Fruit fly (Drosophila melanogaster) whole organism, prepupa: ENCODE results near the gene CG2611.
A peak's percentile ranks its signal among the peaks of the same experiment; 100 is the strongest.

Source experiments
- CG10631 ChIP-seq: fragments of 200-800 bp; sonication (Bioruptor generic); optimal IDR thresholded peaks from 2 replicates; lab custom pipeline; 2016; ENCODE audit warnings: missing biosample characterization, missing genetic modification characterization
- CG10669 ChIP-seq: fragments of 200-800 bp; sonication (Bioruptor generic); optimal IDR thresholded peaks from 3 replicates; lab custom pipeline; 2018; ENCODE audit warnings: missing biosample characterization, mild to moderate bottlenecking, missing genetic modification characterization, moderate library complexity
- CG11294 ChIP-seq: fragments of 200-800 bp; sonication (Bioruptor generic); IDR thresholded peaks from 2 replicates; pipeline ENCODE4 v1.3.6; 2022; ENCODE audit warnings: missing biosample characterization, missing genetic modification characterization
- CG11762 ChIP-seq: fragments of 200-800 bp; sonication (Bioruptor generic); optimal IDR thresholded peaks from 3 replicates; lab custom pipeline; 2016; ENCODE audit warnings: missing biosample characterization, missing genetic modification characterization; ENCODE audit not compliant: insufficient read depth
- CG11902 ChIP-seq: fragments of 200-800 bp; sonication (Bioruptor generic); optimal IDR thresholded peaks from 3 replicates; lab custom pipeline; 2016; ENCODE audit warnings: missing biosample characterization, missing genetic modification characterization
- CG15336 ChIP-seq: fragments of 200-800 bp; sonication (Bioruptor generic); IDR thresholded peaks from 2 replicates; pipeline ENCODE4 v1.3.6; 2022; ENCODE audit warnings: missing biosample characterization, missing genetic modification characterization
- CG16779 ChIP-seq: fragments of 200-800 bp; sonication (Bioruptor generic); optimal IDR thresholded peaks from 3 replicates; lab custom pipeline; 2017; ENCODE audit warnings: missing biosample characterization, mild to moderate bottlenecking, missing genetic modification characterization
- CG3032 ChIP-seq: fragments of 200-800 bp; optimal IDR thresholded peaks from 2 replicates; lab custom pipeline; 2019; ENCODE audit warnings: missing biosample characterization, mild to moderate bottlenecking, missing genetic modification characterization, moderate library complexity
- CG31627 ChIP-seq: fragments of 200-800 bp; sonication (Bioruptor generic); optimal IDR thresholded peaks from 3 replicates; lab custom pipeline; 2016; ENCODE audit warnings: missing biosample characterization, missing genetic modification characterization
- CG34406 ChIP-seq: fragments of 200-800 bp; sonication (Bioruptor generic); optimal IDR thresholded peaks from 3 replicates; lab custom pipeline; 2016; ENCODE audit warnings: missing biosample characterization, missing genetic modification characterization
- CG3919 ChIP-seq: fragments of 200-800 bp; sonication (Bioruptor generic); optimal IDR thresholded peaks from 3 replicates; lab custom pipeline; 2016; ENCODE audit warnings: missing biosample characterization, missing genetic modification characterization
- CG4318 ChIP-seq: fragments of 200-800 bp; sonication (Bioruptor generic); optimal IDR thresholded peaks from 3 replicates; lab custom pipeline; 2017; ENCODE audit warnings: missing biosample characterization, mild to moderate bottlenecking, missing genetic modification characterization
- CG6163 ChIP-seq: fragments of 200-800 bp; sonication (Bioruptor generic); IDR thresholded peaks from 3 replicates; pipeline ENCODE4 v1.3.6; 2022; ENCODE audit warnings: missing biosample characterization, missing genetic modification characterization
- CG6276 ChIP-seq: fragments of 200-800 bp; sonication (Bioruptor generic); optimal IDR thresholded peaks from 2 replicates; lab custom pipeline; 2017; ENCODE audit warnings: missing biosample characterization, mild to moderate bottlenecking, missing genetic modification characterization
- CG6792 ChIP-seq: fragments of 200-800 bp; sonication (Bioruptor generic); optimal IDR thresholded peaks from 3 replicates; lab custom pipeline; 2016; ENCODE audit warnings: missing biosample characterization, missing genetic modification characterization
- CG6808 ChIP-seq: fragments of 200-800 bp; sonication (Bioruptor generic); optimal IDR thresholded peaks from 3 replicates; lab custom pipeline; 2017; ENCODE audit warnings: missing biosample characterization, missing genetic modification characterization, mild to moderate bottlenecking, moderate library complexity, missing genetic modification reagents
- CG6854 ChIP-seq: fragments of 200-800 bp; sonication (Bioruptor generic); optimal IDR thresholded peaks from 2 replicates; lab custom pipeline; 2017; ENCODE audit warnings: missing biosample characterization, mild to moderate bottlenecking, missing genetic modification characterization
- CG7368 ChIP-seq: fragments of 200-800 bp; sonication (Bioruptor generic); optimal IDR thresholded peaks from 3 replicates; lab custom pipeline; 2016; ENCODE audit warnings: missing biosample characterization, missing genetic modification characterization
- CG8319 ChIP-seq: fragments of 200-800 bp; sonication (Bioruptor generic); optimal IDR thresholded peaks from 3 replicates; lab custom pipeline; 2016; ENCODE audit warnings: missing biosample characterization, missing genetic modification characterization
- CG8632 ChIP-seq: fragments of 200-800 bp; sonication (Bioruptor generic); optimal IDR thresholded peaks from 3 replicates; lab custom pipeline; 2016; ENCODE audit warnings: missing biosample characterization, missing genetic modification characterization
- CG9139 ChIP-seq: fragments of 200-800 bp; sonication (Bioruptor generic); optimal IDR thresholded peaks from 3 replicates; lab custom pipeline; 2017; ENCODE audit warnings: missing biosample characterization, mild to moderate bottlenecking, missing genetic modification characterization
- Eip75B ChIP-seq: fragments of 200-800 bp; sonication (Bioruptor generic); optimal IDR thresholded peaks from 3 replicates; lab custom pipeline; 2016; ENCODE audit warnings: missing biosample characterization, missing genetic modification characterization
- Eip78C ChIP-seq: fragments of 200-800 bp; sonication (Bioruptor generic); peaks from one replicate; lab custom pipeline; 2016; ENCODE audit warnings: missing biosample characterization, missing genetic modification characterization
- Eip93F ChIP-seq: fragments of 200-800 bp; sonication (Bioruptor generic); optimal IDR thresholded peaks from 2 replicates; lab custom pipeline; 2016; ENCODE audit warnings: missing biosample characterization, mild to moderate bottlenecking, missing genetic modification characterization
- Ets21C ChIP-seq: fragments of 200-800 bp; sonication (Bioruptor generic); optimal IDR thresholded peaks from 3 replicates; lab custom pipeline; 2016; ENCODE audit warnings: missing biosample characterization, missing genetic modification characterization
- Ets96B ChIP-seq: fragments of 200-800 bp; optimal IDR thresholded peaks from 2 replicates; lab custom pipeline; 2019; ENCODE audit warnings: missing biosample characterization, mild to moderate bottlenecking, missing genetic modification characterization, moderate library complexity
- Hr38 ChIP-seq: sonication (Bioruptor generic); optimal IDR thresholded peaks from 2 replicates; lab custom pipeline; 2016; ENCODE audit warnings: missing biosample characterization, missing genetic modification characterization
- Hr39 ChIP-seq: fragments of 200-800 bp; sonication (Bioruptor generic); optimal IDR thresholded peaks from 2 replicates; lab custom pipeline; 2016; ENCODE audit warnings: missing biosample characterization, missing genetic modification characterization
- Hr4 ChIP-seq: fragments of 200-800 bp; sonication (Bioruptor generic); optimal IDR thresholded peaks from 3 replicates; lab custom pipeline; 2016; ENCODE audit warnings: missing biosample characterization, missing genetic modification characterization
- Lpt ChIP-seq: fragments of 200-800 bp; sonication (Bioruptor generic); optimal IDR thresholded peaks from 3 replicates; lab custom pipeline; 2016; ENCODE audit warnings: missing biosample characterization, missing genetic modification characterization
- Met ChIP-seq: fragments of 200-800 bp; sonication (Bioruptor generic); optimal IDR thresholded peaks from 3 replicates; lab custom pipeline; 2016; ENCODE audit warnings: missing biosample characterization, missing genetic modification characterization
- OdsH ChIP-seq: fragments of 200-800 bp; sonication (Bioruptor generic); optimal IDR thresholded peaks from 3 replicates; lab custom pipeline; 2016; ENCODE audit warnings: missing biosample characterization, missing genetic modification characterization
- Smox ChIP-seq: fragments of 200-800 bp; sonication (Bioruptor generic); optimal IDR thresholded peaks from 3 replicates; lab custom pipeline; 2016; ENCODE audit warnings: missing biosample characterization, missing genetic modification characterization
- Sox14 ChIP-seq: fragments of 200-800 bp; sonication (Bioruptor generic); optimal IDR thresholded peaks from 3 replicates; lab custom pipeline; 2016; ENCODE audit warnings: missing biosample characterization, missing genetic modification characterization
- Sox15 ChIP-seq: fragments of 200-800 bp; sonication (Bioruptor generic); optimal IDR thresholded peaks from 3 replicates; lab custom pipeline; 2016; ENCODE audit warnings: missing biosample characterization, missing genetic modification characterization
- achi ChIP-seq: fragments of 200-800 bp; sonication (Bioruptor generic); optimal IDR thresholded peaks from 3 replicates; lab custom pipeline; 2016; ENCODE audit warnings: missing biosample characterization, missing genetic modification characterization
- acj6 ChIP-seq: fragments of 200-800 bp; sonication (Bioruptor generic); optimal IDR thresholded peaks from 3 replicates; lab custom pipeline; 2016; ENCODE audit warnings: missing biosample characterization, missing genetic modification characterization
- cyc ChIP-seq: fragments of 200-800 bp; sonication (Bioruptor generic); optimal IDR thresholded peaks from 3 replicates; lab custom pipeline; 2016; ENCODE audit warnings: missing biosample characterization, missing genetic modification characterization
- dsx ChIP-seq: fragments of 200-800 bp; optimal IDR thresholded peaks from 3 replicates; lab custom pipeline; 2019; ENCODE audit warnings: missing biosample characterization, mild to moderate bottlenecking, missing genetic modification characterization, moderate library complexity; ENCODE audit not compliant: poor library complexity, severe bottlenecking
- eg ChIP-seq: fragments of 200-800 bp; sonication (Bioruptor generic); IDR thresholded peaks from 3 replicates; pipeline ENCODE4 v1.3.6; 2022; ENCODE audit warnings: missing biosample characterization, missing genetic modification characterization
- esn ChIP-seq: fragments of 200-800 bp; sonication (Bioruptor generic); optimal IDR thresholded peaks from 2 replicates; lab custom pipeline; 2016; ENCODE audit warnings: missing biosample characterization, mild to moderate bottlenecking, missing genetic modification characterization, moderate library complexity
- fd59A ChIP-seq: fragments of 200-800 bp; sonication (Bioruptor generic); optimal IDR thresholded peaks from 2 replicates; lab custom pipeline; 2017; ENCODE audit warnings: missing biosample characterization, mild to moderate bottlenecking, missing genetic modification characterization, missing genetic modification reagents
- fd85E ChIP-seq: fragments of 200-800 bp; sonication (Bioruptor generic); optimal IDR thresholded peaks from 3 replicates; lab custom pipeline; 2016; ENCODE audit warnings: missing biosample characterization, missing genetic modification characterization
- lz ChIP-seq: fragments of 200-800 bp; sonication (Bioruptor generic); optimal IDR thresholded peaks from 3 replicates; lab custom pipeline; 2016; ENCODE audit warnings: missing biosample characterization, missing genetic modification characterization
- pdm3 ChIP-seq: fragments of 200-800 bp; sonication (Bioruptor generic); optimal IDR thresholded peaks from 3 replicates; lab custom pipeline; 2016; ENCODE audit warnings: missing biosample characterization, missing genetic modification characterization
- salr ChIP-seq, 2 experiments: fragments of 200-800 bp; sonication (Bioruptor generic); optimal IDR thresholded peaks; 3 replicates each; lab custom pipeline; 2016 to 2018; ENCODE audit warnings: missing biosample characterization in 2 of 2, missing genetic modification characterization in 2 of 2, mild to moderate bottlenecking in 1 of 2
- ss ChIP-seq, 2 experiments: fragments of 200-800 bp; sonication (Bioruptor generic); optimal IDR thresholded peaks; 2 replicates in 1 of 2; 3 replicates in 1 of 2; lab custom pipeline; 2017 to 2018; ENCODE audit warnings: mild to moderate bottlenecking in 2 of 2, missing biosample characterization in 2 of 2, missing genetic modification characterization in 2 of 2, moderate library complexity in 1 of 2
- svp ChIP-seq: fragments of 200-800 bp; sonication (Bioruptor generic); peaks from one replicate; lab custom pipeline; 2016; ENCODE audit warnings: missing biosample characterization, missing genetic modification characterization
- topi ChIP-seq: fragments of 200-800 bp; sonication (Bioruptor generic); optimal IDR thresholded peaks from 3 replicates; lab custom pipeline; 2016; ENCODE audit warnings: missing biosample characterization, missing genetic modification characterization

The CG2611 gene

DNA sequence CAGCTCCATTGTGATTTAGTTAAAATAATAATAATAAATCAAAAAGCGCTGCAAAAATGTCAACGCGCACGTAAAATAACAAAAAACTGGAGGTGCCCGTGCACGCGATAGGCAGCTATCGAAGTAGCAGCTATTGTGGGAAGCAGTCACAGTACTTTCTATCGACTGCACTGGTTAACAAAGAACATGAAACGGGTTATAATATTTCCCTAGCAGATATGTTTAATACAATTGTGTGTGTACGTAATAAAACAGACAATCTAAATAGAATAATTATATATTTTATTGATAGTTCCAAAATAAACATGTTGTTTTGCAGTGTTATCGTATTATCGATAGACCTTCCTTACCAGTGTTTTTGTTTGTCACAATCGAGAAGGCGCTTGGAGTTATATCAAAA lies 25.9 kb downstream of the CG2611 start, which contains the start of the genes CG31678 and IKKepsilon (continued):
- no peak for TF ChIP-seq dsx (GFP tag; lab: Kevin White, UChicago)
- TF ChIP-seq eg (GFP tag; lab: Robert Waterston, UW): peak; percentile 59; the same call in 2 of the 3 replicates
- TF ChIP-seq Sox14 (GFP tag; lab: Kevin White, UChicago): peak; percentile 81
- no peak for TF ChIP-seq CG6276 (GFP tag; lab: Kevin White, UChicago)
- TF ChIP-seq CG15336 (GFP tag; lab: Robert Waterston, UW): peak; percentile 55
- peak; percentile 47 for TF ChIP-seq lz (GFP tag; lab: Kevin White, UChicago)
- peak; percentile 56 for TF ChIP-seq acj6 (GFP tag; lab: Kevin White, UChicago)
- peak; percentile 11 for TF ChIP-seq CG34406

DNA sequence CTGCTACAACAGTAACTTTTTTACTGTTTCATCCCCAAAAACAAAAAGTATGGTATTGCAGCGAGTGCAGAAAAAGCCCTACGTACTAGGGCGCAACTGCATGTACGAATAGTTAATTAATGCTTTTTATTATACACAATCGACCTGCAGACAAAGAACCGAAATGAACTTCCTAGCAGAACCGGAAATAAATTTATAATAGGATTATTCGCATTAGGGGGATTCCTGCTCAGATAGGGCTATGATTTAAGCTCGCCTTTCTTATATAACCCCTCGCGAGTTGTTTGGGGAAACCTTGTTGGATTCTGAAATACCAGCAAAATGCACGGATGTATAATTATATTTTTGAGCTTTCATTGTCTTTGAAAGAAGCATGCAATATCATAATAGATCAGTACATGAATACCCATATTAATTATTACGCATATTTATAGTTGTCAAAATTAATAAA lies 31.7 kb downstream of the CG2611 start, which contains the start of gene Cen:
Gene Cen, minus strand, starts transcription at position 199 of the 451 bp plus-strand sequence.
- TF ChIP-seq fd59A (peak; percentile 27), CG7368 (GFP tag; lab: Kevin White, UChicago) (no peak), Ets21C (peak; percentile 62), CG9139 (GFP tag; lab: Kevin White, UChicago) (no peak), CG4318 (no peak), cyc (peak; percentile 72), Lpt (GFP tag; lab: Kevin White, UChicago) (peak; percentile 22), Sox14 (GFP tag; lab: Kevin White, UChicago) (peak; percentile 84), Met (GFP tag; lab: Kevin White, UChicago) (no peak), OdsH (GFP tag; lab: Kevin White, UChicago) (peak; percentile 81), svp (GFP tag; lab: Kevin White, UChicago) (peak; percentile 85), CG3919 (GFP tag; lab: Kevin White, UChicago) (peak; percentile 78), CG11294 (GFP tag; lab: Robert Waterston, UW) (no peak), CG11902 (GFP tag; lab: Kevin White, UChicago) (peak; percentile 58), CG6854 (GFP tag; lab: Kevin White, UChicago) (no peak), Eip75B (GFP tag; lab: Kevin White, UChicago) (peak; percentile 78), lz (GFP tag; lab: Kevin White, UChicago) (peak; percentile 77), Hr39 (peak; percentile 80), CG34406 (peak; percentile 79), acj6 (GFP tag; lab: Kevin White, UChicago) (peak; percentile 72), Hr38 (peak; percentile 53), CG10631 (peak; percentile 79), ss (GFP tag; optimal IDR thresholded peaks at IDR 0.05; lab: Kevin White, UChicago) (peak; percentile 43 to 58), CG8319 (GFP tag; lab: Kevin White, UChicago) (peak; percentile 54), CG6792 (peak; percentile 61), topi (GFP tag; lab: Kevin White, UChicago) (peak; percentile 72), CG31627 (GFP tag; lab: Kevin White, UChicago) (peak; percentile 83), CG6808 (GFP tag; lab: Kevin White, UChicago) (peak; percentile 2), Smox (GFP tag; lab: Kevin White, UChicago) (no peak), CG10669 (GFP tag; lab: Kevin White, UChicago) (no peak), esn (GFP tag; lab: Kevin White, UChicago) (peak; percentile 78), achi (peak; percentile 59), CG3032 (tag; lab: Kevin White, UChicago) (peak; percentile 52), Hr4 (GFP tag; lab: Kevin White, UChicago) (peak; percentile 88), pdm3 (GFP tag; lab: Kevin White, UChicago) (peak; percentile 81), Sox15 (GFP tag; lab: Kevin White, UChicago) (peak; percentile 70), fd85E (GFP tag; lab: Kevin White, UChicago) (no peak), CG15336 (GFP tag; lab: Robert Waterston, UW) (peak; percentile 74), CG11762 (peak; percentile 28), CG16779 (no peak), Ets96B (tag; lab: Kevin White, UChicago) (peak; percentile 64), Eip93F (GFP tag; lab: Kevin White, UChicago) (peak; percentile 22), Eip78C (peak; percentile 93), CG6163 (GFP tag; lab: Robert Waterston, UW) (peak; percentile 82), CG8632 (peak; percentile 65), salr (GFP tag; optimal IDR thresholded peaks at IDR 0.05; lab: Kevin White, UChicago) (peak in 1 of 2 experiments; percentile 12)
- TF ChIP-seq, all 60 proteins: peak for 36
